Worm (Caenorhabditis elegans) whole organism, L4/young adult: ENCODE measurements around the gene sid-1.

Experiments used
- W03F9.2 ChIP-seq: fragments of 150-350 bp; optimal IDR thresholded peaks from 2 replicates; lab custom pipeline; 2014; ENCODE audit warnings: missing biosample characterization, missing genetic modification characterization
- dao-5 ChIP-seq: sonication (generic microtip); optimal IDR thresholded peaks from 2 replicates; lab custom pipeline; 2016; ENCODE audit warnings: missing genotype, missing genetic modification characterization, moderate library complexity, missing compliant biosample characterization
- him-1 ChIP-seq: sonication (generic microtip); optimal IDR thresholded peaks from 2 replicates; lab custom pipeline; 2016; ENCODE audit warnings: missing genotype, missing genetic modification reagents, missing genetic modification characterization, missing compliant biosample characterization

ce11 chrV:5172833-5173232 is 53.1 kb downstream of the sid-1 start, which contains the start of gene srt-65:
- TF ChIP-seq him-1 (tag; lab: Kevin White, UChicago) (no peak), W03F9.2 (no peak), dao-5 (tag; lab: Kevin White, UChicago) (no peak)
